Worm (Caenorhabditis elegans): Measurements from ENCODE around the gene F14H12.8.

DNA sequence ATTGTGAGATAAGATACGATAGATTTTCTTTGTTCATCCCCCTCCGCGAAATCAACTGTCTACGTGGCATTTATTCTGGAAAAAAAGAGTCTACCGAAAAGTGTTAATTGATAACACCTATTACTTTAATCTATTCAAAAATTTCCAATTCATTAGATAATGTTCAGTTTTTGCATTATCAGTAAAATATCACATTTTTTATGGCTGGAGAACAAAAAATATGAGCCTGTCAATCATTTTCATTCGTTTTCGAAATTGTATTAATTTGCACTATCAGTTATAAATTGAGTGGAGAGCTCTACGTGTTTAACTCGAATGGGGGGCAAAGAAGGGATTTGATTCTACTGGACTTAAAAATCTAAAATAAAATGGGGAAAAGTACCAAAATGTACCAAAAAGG lies 5.7 kb downstream of the F14H12.8 start:
- no peak for TF ChIP-seq sea-1 (GFP tag; conservative IDR thresholded peaks at IDR 0.05)
- no peak for TF ChIP-seq pes-1 (GFP tag; IDR thresholded peaks at IDR 0.05)
- no peak for TF ChIP-seq flt-1 (GFP tag; IDR thresholded peaks at IDR 0.05)
- TF ChIP-seq ama-1 (optimal IDR thresholded peaks at IDR 0.05), result no peak
- no peak for TF ChIP-seq hmbx-1 (tag; optimal IDR thresholded peaks at IDR 0.05)
- TF ChIP-seq B0310.2 (tag; optimal IDR thresholded peaks at IDR 0.05), result no peak
- TF ChIP-seq hnd-1 (tag; optimal IDR thresholded peaks at IDR 0.05), result no peak
- TF ChIP-seq ets-7 (tag; optimal IDR thresholded peaks at IDR 0.05), result no peak
- no peak for TF ChIP-seq tbx-11 (GFP tag; IDR thresholded peaks at IDR 0.05)
- TF ChIP-seq aly-1 (tag; optimal IDR thresholded peaks at IDR 0.05), result no peak
- TF ChIP-seq ceh-36 (tag; optimal IDR thresholded peaks at IDR 0.05), result no peak

All from whole organism, early embryonic.